Fruit fly (Drosophila melanogaster) Kc167 (cell line): ENCODE measurements around the gene CG32369.

Source experiments
- Myc ChIP-seq: fragments of >200 bp; optimal IDR thresholded peaks from 2 replicates; lab custom pipeline; 2017; ENCODE audit warnings: missing external identifiers
- h ChIP-seq: fragments of >200 bp; optimal IDR thresholded peaks from 3 replicates; lab custom pipeline; 2018; ENCODE audit warnings: missing external identifiers

DNA sequence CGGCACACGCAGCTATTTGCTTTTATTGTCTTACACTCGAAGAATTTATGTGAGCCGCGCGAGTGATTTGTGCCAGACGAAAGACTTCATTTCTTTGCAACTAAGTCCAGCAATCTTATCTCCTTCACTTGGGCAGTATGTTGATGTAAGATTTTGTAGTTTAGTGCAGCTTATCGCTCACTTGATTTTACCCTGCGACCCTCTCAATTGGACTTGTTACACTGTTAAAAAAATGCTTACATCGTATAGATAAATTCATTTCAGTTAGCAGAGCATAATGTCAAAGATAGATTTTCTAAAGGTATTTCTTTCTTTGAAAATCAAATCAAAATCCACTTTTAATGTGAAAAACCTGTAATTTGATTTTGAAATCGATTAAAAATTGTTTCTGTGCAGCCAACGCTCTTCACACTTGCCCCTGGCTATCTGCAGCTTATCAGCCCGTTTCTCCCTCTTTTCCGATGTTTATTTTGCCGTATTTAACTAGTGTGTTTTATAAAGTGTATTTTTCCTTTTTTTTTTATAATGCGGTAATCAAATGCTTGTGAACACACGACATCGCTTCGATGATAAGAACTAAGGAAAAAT lies 41.2 kb upstream of the CG32369 start:
- TF ChIP-seq Myc (lab: Kevin White, UChicago) (no peak), h (lab: Kevin White, UChicago) (no peak)
